Fruit fly (Drosophila melanogaster): ENCODE data around the gene BCL7-like.
A peak's percentile ranks its signal among the peaks of the same experiment; 100 is the strongest.

Gene BCL7-like

dm6 chrX:9317100-9317499 is 39.3 kb upstream of the BCL7-like start (continued):
- TF ChIP-seq spab (GFP tag; optimal IDR thresholded peaks at IDR 0.05), result no peak
- TF ChIP-seq eg (GFP tag; IDR thresholded peaks at IDR 0.05), result no peak
- TF ChIP-seq CG6854 (GFP tag; optimal IDR thresholded peaks at IDR 0.05), result no peak
- TF ChIP-seq CG7368 (GFP tag; optimal IDR thresholded peaks at IDR 0.05), result no peak
- no peak for TF ChIP-seq CG4318 (GFP tag; optimal IDR thresholded peaks at IDR 0.05)
- no peak for TF ChIP-seq ss (GFP tag; optimal IDR thresholded peaks at IDR 0.05)
- TF ChIP-seq CG10669 (GFP tag; optimal IDR thresholded peaks at IDR 0.05), result no peak
- TF ChIP-seq CG16779 (tag; optimal IDR thresholded peaks at IDR 0.05), result no peak
- TF ChIP-seq CG3032 (tag; optimal IDR thresholded peaks at IDR 0.05), result no peak
- peak; percentile 21 for TF ChIP-seq esn (GFP tag; optimal IDR thresholded peaks at IDR 0.05)
- TF ChIP-seq Hr38 (GFP tag; optimal IDR thresholded peaks at IDR 0.05), result no peak
- TF ChIP-seq svp (GFP tag), result peak; percentile 80
- TF ChIP-seq CG8632 (GFP tag; optimal IDR thresholded peaks at IDR 0.05), result no peak
- no peak for TF ChIP-seq Ets21C (GFP tag; optimal IDR thresholded peaks at IDR 0.05)
- peak; percentile 28 for TF ChIP-seq Smox (GFP tag; optimal IDR thresholded peaks at IDR 0.05)
- no peak for TF ChIP-seq vri (GFP tag; optimal IDR thresholded peaks at IDR 0.05)

dm6 chrX:9319140-9319539 is 37.3 kb upstream of the BCL7-like start, which contains the start of the genes c12.1 and c12.2:
c12.1 (minus strand) TSS chrX:9319223.
c12.2 (plus strand) TSS chrX:9319359.
- no peak for TF ChIP-seq Hr4 (GFP tag; optimal IDR thresholded peaks at IDR 0.05)
- TF ChIP-seq CG6808 (GFP tag; optimal IDR thresholded peaks at IDR 0.05), result peak; percentile 100
- peak; percentile 71 for TF ChIP-seq Sox14 (GFP tag; optimal IDR thresholded peaks at IDR 0.05)

- TF ChIP-seq Eip78C (GFP tag) (no peak), CG34406 (GFP tag; optimal IDR thresholded peaks at IDR 0.05) (no peak), dsx (GFP tag; optimal IDR thresholded peaks at IDR 0.05; ENCODE audit: poor library complexity, severe bottlenecking) (no peak), CG11762 (GFP tag; optimal IDR thresholded peaks at IDR 0.05; ENCODE audit: insufficient read depth) (no peak), Sox102F (GFP tag; optimal IDR thresholded peaks at IDR 0.05) (no peak), CG9139 (GFP tag; optimal IDR thresholded peaks at IDR 0.05) (no peak), achi (GFP tag; optimal IDR thresholded peaks at IDR 0.05) (no peak), CG4318 (GFP tag; optimal IDR thresholded peaks at IDR 0.05) (no peak), CG11902 (GFP tag; optimal IDR thresholded peaks at IDR 0.05) (no peak), CG8119 (GFP tag; IDR thresholded peaks at IDR 0.05) (no peak)
Observed at dm6 chrX:9330387-9330786, 26.0 kb upstream of the BCL7-like start, which contains the start of gene CG34450. CG34450 (minus strand) TSS chrX:9330487.

dm6 chrX:9332208-9332607 is 24.2 kb upstream of the BCL7-like start:
- no peak for TF ChIP-seq Ets21C (GFP tag; optimal IDR thresholded peaks at IDR 0.05)
- TF ChIP-seq CG31627 (GFP tag; optimal IDR thresholded peaks at IDR 0.05), result no peak
- 0 out of 3 replicates have a peak, but pooled peaks have one; percentile 25 for TF ChIP-seq CG8119 (GFP tag; IDR thresholded peaks at IDR 0.05)
- peak; percentile 55 for TF ChIP-seq CG32006 (GFP tag; optimal IDR thresholded peaks at IDR 0.05)
- TF ChIP-seq CG11294 (GFP tag; IDR thresholded peaks at IDR 0.05), result no peak

- peak; percentile 76 for TF ChIP-seq CG6808 (GFP tag; optimal IDR thresholded peaks at IDR 0.05)
- peak; percentile 88 for TF ChIP-seq Sox15 (GFP tag; optimal IDR thresholded peaks at IDR 0.05)
- peak; percentile 75 for TF ChIP-seq CG11294 (GFP tag; IDR thresholded peaks at IDR 0.05)
- TF ChIP-seq Eip78C (GFP tag), result peak; percentile 97
- TF ChIP-seq OdsH (GFP tag; optimal IDR thresholded peaks at IDR 0.05), result peak; percentile 89
- TF ChIP-seq vri (GFP tag; optimal IDR thresholded peaks at IDR 0.05), result peak; percentile 91
- TF ChIP-seq CG7368 (GFP tag; optimal IDR thresholded peaks at IDR 0.05), result peak; percentile 95
- peak; percentile 91 for TF ChIP-seq Ets21C (GFP tag; optimal IDR thresholded peaks at IDR 0.05)
- TF ChIP-seq svp (GFP tag), result peak; percentile 92
- TF ChIP-seq topi (GFP tag; optimal IDR thresholded peaks at IDR 0.05), result peak; percentile 95
- TF ChIP-seq net (GFP tag; optimal IDR thresholded peaks at IDR 0.05), result peak; percentile 84
- peak; percentile 89 for TF ChIP-seq CG6792 (GFP tag; optimal IDR thresholded peaks at IDR 0.05)
- TF ChIP-seq acj6 (GFP tag; optimal IDR thresholded peaks at IDR 0.05), result peak; percentile 92
- TF ChIP-seq CG6854 (GFP tag; optimal IDR thresholded peaks at IDR 0.05), result peak; percentile 84
- TF ChIP-seq CG8632 (GFP tag; optimal IDR thresholded peaks at IDR 0.05), result peak; percentile 86
- peak; percentile 95 for TF ChIP-seq Hr39 (GFP tag; optimal IDR thresholded peaks at IDR 0.05)
- peak; percentile 85 for TF ChIP-seq Hr4 (GFP tag; optimal IDR thresholded peaks at IDR 0.05)
- peak; percentile 83 for TF ChIP-seq dsx (GFP tag; optimal IDR thresholded peaks at IDR 0.05; ENCODE audit: poor library complexity, severe bottlenecking)
- peak; percentile 71 for TF ChIP-seq Blimp-1 (GFP tag; optimal IDR thresholded peaks at IDR 0.05)
- peak; percentile 81 for TF ChIP-seq CG8119 (GFP tag; IDR thresholded peaks at IDR 0.05)
- TF ChIP-seq CG34406 (GFP tag; optimal IDR thresholded peaks at IDR 0.05), result peak; percentile 88
- peak; percentile 90 for TF ChIP-seq CG10669 (GFP tag; optimal IDR thresholded peaks at IDR 0.05)
- peak; percentile 89 for TF ChIP-seq achi (GFP tag; optimal IDR thresholded peaks at IDR 0.05)
Observed at dm6 chrX:9343480-9344477, 12.7 kb upstream of the BCL7-like start.
